Fruit fly (Drosophila melanogaster): Measurements from ENCODE around the gene Poxm.
A peak's percentile ranks its signal among the peaks of the same experiment; 100 is the strongest.

The Poxm gene

dm6 chr3R:8356626-8357290, 23.2 kb upstream of the Poxm start, which contains the start of gene stck (continued):
- TF ChIP-seq hkb (optimal IDR thresholded peaks at IDR 0.05) = peak; percentile 63
- no peak for TF ChIP-seq hkb (GFP tag; IDR thresholded peaks at IDR 0.05)
- no peak for TF ChIP-seq CG10565 (GFP tag; optimal IDR thresholded peaks at IDR 0.05)
- TF ChIP-seq CG17359 (tag; optimal IDR thresholded peaks at IDR 0.05) = no peak
- no peak for TF ChIP-seq Hr78 (GFP tag; optimal IDR thresholded peaks at IDR 0.05)
- no peak for TF ChIP-seq CG1529 (GFP tag; optimal IDR thresholded peaks at IDR 0.05)
- TF ChIP-seq BEAF-32 (GFP tag; optimal IDR thresholded peaks at IDR 0.05) = peak; percentile 81
- TF ChIP-seq CG7987 (GFP tag; optimal IDR thresholded peaks at IDR 0.05) = no peak
- TF ChIP-seq CG8924 (tag; optimal IDR thresholded peaks at IDR 0.05) = no peak
- no peak for TF ChIP-seq odd (GFP tag; optimal IDR thresholded peaks at IDR 0.05)
- no peak for TF ChIP-seq Lpt (GFP tag; optimal IDR thresholded peaks at IDR 0.05)
- no peak for TF ChIP-seq Dip3 (GFP tag; optimal IDR thresholded peaks at IDR 0.05)
- TF ChIP-seq MTF-1 (GFP tag; optimal IDR thresholded peaks at IDR 0.05; ENCODE audit: borderline replicate concordance) = no peak
- TF ChIP-seq CG6683 (GFP tag; optimal IDR thresholded peaks at IDR 0.05) = no peak
- TF ChIP-seq nom (GFP tag; optimal IDR thresholded peaks at IDR 0.05) = no peak
- 0 out of 2 replicates have a peak, but pooled peaks have one; percentile 15 for TF ChIP-seq CG31441 (GFP tag; IDR thresholded peaks at IDR 0.05)
- no peak for TF ChIP-seq Ada2b (GFP tag; IDR thresholded peaks at IDR 0.05)
- no peak for TF ChIP-seq CG15696 (tag; optimal IDR thresholded peaks at IDR 0.05)
- no peak for TF ChIP-seq CG13894 (tag; optimal IDR thresholded peaks at IDR 0.05)
- no peak for TF ChIP-seq dysf (GFP tag; IDR thresholded peaks at IDR 0.05)
- TF ChIP-seq slbo (GFP tag; IDR thresholded peaks at IDR 0.05) = no peak
- peak; percentile 50; the same call in 2 of the 4 replicates for TF ChIP-seq Dll (GFP tag; IDR thresholded peaks at IDR 0.05; ENCODE audit: partially characterized antibody)
- no peak for TF ChIP-seq Spps (tag; optimal IDR thresholded peaks at IDR 0.05)
- no peak for TF ChIP-seq CG10321 (GFP tag; IDR thresholded peaks at IDR 0.05)
- TF ChIP-seq CG12744 (GFP tag; optimal IDR thresholded peaks at IDR 0.05) = no peak
- no peak for TF ChIP-seq nau (GFP tag; optimal IDR thresholded peaks at IDR 0.05)
- 0 out of 3 replicates have a peak, but pooled peaks have one; percentile 26 for TF ChIP-seq Doc3 (GFP tag; IDR thresholded peaks at IDR 0.05; ENCODE audit: partially characterized antibody)
- TF ChIP-seq Bteb2 (GFP tag; optimal IDR thresholded peaks at IDR 0.05) = no peak
- TF ChIP-seq Atf-2 (GFP tag; optimal IDR thresholded peaks at IDR 0.05) = no peak
- peak; percentile 58; the same call in 2 of the 3 replicates for TF ChIP-seq knrl (GFP tag; IDR thresholded peaks at IDR 0.05; ENCODE audit: partially characterized antibody)
- no peak for TF ChIP-seq Lim3 (GFP tag; IDR thresholded peaks at IDR 0.05)
- TF ChIP-seq CG32767 (GFP tag; IDR thresholded peaks at IDR 0.05) = no peak
- TF ChIP-seq Xbp1 (GFP tag; optimal IDR thresholded peaks at IDR 0.05) = no peak
- no peak for TF ChIP-seq CG5180 (GFP tag; optimal IDR thresholded peaks at IDR 0.05)
- TF ChIP-seq CG17802 (tag; optimal IDR thresholded peaks at IDR 0.05) = no peak
- TF ChIP-seq H2.0 (GFP tag; IDR thresholded peaks at IDR 0.05) = no peak
- TF ChIP-seq nerfin-2 (GFP tag; IDR thresholded peaks at IDR 0.05; ENCODE audit: partially characterized antibody) = no peak
- TF ChIP-seq PHDP (tag; optimal IDR thresholded peaks at IDR 0.05) = no peak
- TF ChIP-seq CG3847 (GFP tag; IDR thresholded peaks at IDR 0.05) = no peak
- TF ChIP-seq CG6813 (GFP tag; optimal IDR thresholded peaks at IDR 0.05) = no peak
- no peak for TF ChIP-seq unpg (GFP tag; optimal IDR thresholded peaks at IDR 0.05)
- TF ChIP-seq corto (GFP tag; optimal IDR thresholded peaks at IDR 0.05) = no peak
- TF ChIP-seq fru (optimal IDR thresholded peaks at IDR 0.05) = no peak
- no peak for TF ChIP-seq CG9727 (GFP tag; optimal IDR thresholded peaks at IDR 0.05)
- TF ChIP-seq al (GFP tag; IDR thresholded peaks at IDR 0.05) = no peak
- no peak for TF ChIP-seq seq (GFP tag; IDR thresholded peaks at IDR 0.05)
- TF ChIP-seq CG2678 (tag; optimal IDR thresholded peaks at IDR 0.05) = no peak
- TF ChIP-seq CG2116 (GFP tag; optimal IDR thresholded peaks at IDR 0.05) = peak; percentile 87
- no peak for TF ChIP-seq CG5953 (GFP tag; IDR thresholded peaks at IDR 0.05)
- peak; percentile 40; the same call in 1 of the 2 replicates for TF ChIP-seq sob (GFP tag; IDR thresholded peaks at IDR 0.05)
